Worm (Caenorhabditis elegans) whole organism, L4 larva: ENCODE results near the gene ZK673.1.
"Not testable (repeated sequence)": the region's sequence is repeated elsewhere in the genome, so short reads cannot be mapped to it uniquely, and the experiment has no call there.

Experiments
- ZK337.2 ChIP-seq: fragments of 200-800 bp; sonication (Bioruptor generic); IDR thresholded peaks from 2 replicates; pipeline ENCODE4 v1.3.6; 2022; ENCODE audit warnings: missing genetic modification reagents, missing genetic modification characterization, missing compliant biosample characterization
- dpl-1 ChIP-seq: fragments of 150-350 bp; optimal IDR thresholded peaks from 2 replicates; lab custom pipeline; 2014; ENCODE audit warnings: missing biosample characterization, missing genetic modification reagents, missing genetic modification characterization
- dve-1 ChIP-seq: sonication (generic microtip); optimal IDR thresholded peaks from 2 replicates; lab custom pipeline; 2017; ENCODE audit warnings: antibody characterized with exemption, mild to moderate bottlenecking, missing genetic modification characterization, missing compliant biosample characterization; ENCODE audit not compliant: insufficient read depth
- gei-8 ChIP-seq: fragments of 200-800 bp; sonication (Bioruptor generic); optimal IDR thresholded peaks from 2 replicates; lab custom pipeline; 2018; ENCODE audit warnings: mild to moderate bottlenecking, missing genetic modification characterization, missing compliant biosample characterization
- lin-1 ChIP-seq: fragments of 200-800 bp; sonication (Bioruptor generic); IDR thresholded peaks from 2 replicates; pipeline ENCODE4 v1.3.6; 2022; ENCODE audit warnings: missing genetic modification reagents, missing genetic modification characterization, missing compliant biosample characterization
- nhr-11 ChIP-seq: fragments of 150-350 bp; optimal IDR thresholded peaks from 2 replicates; lab custom pipeline; 2014; ENCODE audit warnings: missing biosample characterization, missing genetic modification characterization
- nhr-6 ChIP-seq: fragments of 150-350 bp; optimal IDR thresholded peaks from 2 replicates; lab custom pipeline; 2014; ENCODE audit warnings: missing biosample characterization, missing genetic modification characterization
- nhr-76 ChIP-seq: fragments of 150-350 bp; optimal IDR thresholded peaks from 2 replicates; lab custom pipeline; 2014; ENCODE audit warnings: missing biosample characterization, missing genetic modification characterization
- pha-4 ChIP-seq, 2 experiments: fragments of 150-350 bp in 1 of 2; fragments of 200-800 bp in 1 of 2; sonication (Bioruptor generic) in 1 of 2; IDR thresholded peaks in 1 of 2; optimal IDR thresholded peaks in 1 of 2; 2 replicates each; pipeline versions ENCODE4 v1.3.6 to Lab custom; 2014 to 2022; ENCODE audit warnings: missing genetic modification characterization in 2 of 2, missing genetic modification reagents in 2 of 2, missing biosample characterization in 1 of 2, missing compliant biosample characterization in 1 of 2
- zfp-2 ChIP-seq: sonication (generic microtip); optimal IDR thresholded peaks from 2 replicates; lab custom pipeline; 2016; ENCODE audit warnings: mild to moderate bottlenecking, missing genetic modification characterization, missing compliant biosample characterization

DNA sequence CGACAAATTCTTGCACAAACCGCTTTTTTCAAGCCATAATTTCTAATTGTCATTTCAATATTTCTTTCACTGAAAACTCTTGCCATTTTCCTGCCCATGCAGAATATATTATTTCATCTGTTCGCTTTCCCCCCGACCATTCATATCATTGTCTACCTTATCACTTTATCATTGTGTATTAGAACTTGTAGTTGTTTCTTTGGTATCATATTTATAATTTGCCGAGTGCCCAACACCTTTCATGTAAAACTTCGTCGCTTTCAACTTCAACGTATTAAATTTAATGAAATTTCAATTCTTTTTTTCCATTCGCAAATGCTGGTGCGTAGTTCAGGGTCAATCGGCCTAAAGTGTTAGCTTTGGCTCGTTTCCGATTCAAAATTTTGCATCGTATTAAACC lies at the start of gene ZK673.1:
- TF ChIP-seq nhr-76 (tag; lab: Kevin White, UChicago); dve-1 (tag; lab: Kevin White, UChicago); gei-8 (GFP tag; lab: Kevin White, UChicago); ZK337.2 (GFP tag; lab: Robert Waterston, UW); nhr-6; pha-4 (GFP tag; IDR thresholded peaks at IDR 0.05; lab: Robert Waterston, UW); pha-4 (tag; optimal IDR thresholded peaks at IDR 0.05; lab: Kevin White, UChicago); dpl-1 (GFP tag; lab: Kevin White, UChicago); zfp-2 (tag; lab: Kevin White, UChicago); nhr-11 (tag; lab: Kevin White, UChicago); lin-1 (GFP tag; lab: Robert Waterston, UW): not testable (repeated sequence)
